Fruit fly (Drosophila melanogaster): Measurements from ENCODE around the gene Ufsp2.

- TF ChIP-seq Sin3A (optimal IDR thresholded peaks at IDR 0.05) (no peak), ttk (optimal IDR thresholded peaks at IDR 0.05) (no peak), psq (optimal IDR thresholded peaks at IDR 0.05) (no peak), h (optimal IDR thresholded peaks at IDR 0.05) (no peak), insv (optimal IDR thresholded peaks at IDR 0.05) (no peak)
Observed at dm6 chr3L:15566484-15566955, 9.8 kb upstream of the Ufsp2 start.
